Fruit fly (Drosophila melanogaster) S2 (cell line): ENCODE data around the gene CG44405.

Source experiments
- CG8478 ChIP-seq: fragments of >200 bp; optimal IDR thresholded peaks from 2 replicates; lab custom pipeline; 2018
- CTCF ChIP-seq, 2 experiments: fragments of >200 bp; optimal IDR thresholded peaks; 2 replicates each; lab custom pipeline; 2018

DNA sequence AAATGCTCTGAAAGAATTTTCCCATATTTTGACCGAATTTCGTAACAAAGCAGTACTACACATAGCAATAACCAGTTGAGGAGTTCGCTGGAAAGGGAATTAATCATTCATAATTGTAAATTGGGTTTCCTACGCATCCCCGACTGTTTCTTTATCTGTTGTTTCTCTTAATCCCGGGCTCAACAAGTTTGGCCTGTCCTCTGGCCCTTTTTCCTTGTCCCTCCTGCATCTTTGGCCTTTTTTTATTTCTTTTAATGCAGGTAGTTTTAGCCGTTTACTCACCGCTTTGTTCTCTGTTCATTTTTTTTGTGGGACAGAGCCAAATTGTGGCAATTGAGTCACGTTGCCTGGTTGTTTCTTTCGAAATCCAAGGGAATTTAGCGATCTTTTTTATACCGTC is 11.6 kb upstream of the CG44405 start:
- TF ChIP-seq CG8478 (lab: Kevin White, UChicago) (no peak), CTCF (optimal IDR thresholded peaks at IDR 0.05; lab: Kevin White, UChicago) (no peak)
